Worm (Caenorhabditis elegans) whole organism, L1 larva: ENCODE measurements around the gene flp-27.

ENCODE experiments used
- Y116A8C.19 ChIP-seq: sonication (generic microtip); optimal IDR thresholded peaks from 2 replicates; lab custom pipeline; 2016; ENCODE audit warnings: missing compliant biosample characterization, missing genetic modification characterization, borderline replicate concordance
- dpl-1 ChIP-seq, 3 experiments: fragments of 150-350 bp in 2 of 3; sonication (generic microtip) in 1 of 3; optimal IDR thresholded peaks; 2 replicates each; lab custom pipeline; 2014 to 2017; ENCODE audit warnings: missing biosample characterization in 3 of 3, missing genetic modification characterization in 3 of 3, missing genetic modification reagents in 3 of 3
- egl-27 ChIP-seq, 2 experiments: fragments of 150-350 bp in 1 of 2; sonication (generic microtip); optimal IDR thresholded peaks; 3 replicates each; lab custom pipeline; 2017 to 2018; ENCODE audit warnings: missing biosample characterization in 2 of 2, missing genetic modification characterization in 2 of 2, missing genetic modification reagents in 2 of 2
- elt-3 ChIP-seq, 6 experiments: fragments of 150-350 bp in 1 of 6; sonication (generic microtip); optimal IDR thresholded peaks; 2 replicates each; lab custom pipeline; 2017 to 2018; ENCODE audit warnings: missing biosample characterization in 6 of 6, missing genetic modification characterization in 6 of 6, inconsistent platforms in 1 of 6
- fos-1 ChIP-seq: fragments of 150-350 bp; optimal IDR thresholded peaks from 2 replicates; lab custom pipeline; 2014; ENCODE audit warnings: missing biosample characterization, missing genetic modification characterization
- irx-1 ChIP-seq: sonication (generic microtip); optimal IDR thresholded peaks from 2 replicates; lab custom pipeline; 2016; ENCODE audit warnings: missing genetic modification characterization, missing compliant biosample characterization
- lsy-2 ChIP-seq, 2 experiments: fragments of 150-350 bp; optimal IDR thresholded peaks; 2 replicates each; lab custom pipeline; 2014; ENCODE audit warnings: missing biosample characterization in 2 of 2, missing genetic modification characterization in 2 of 2
- nhr-12 ChIP-seq: sonication (generic microtip); optimal IDR thresholded peaks from 2 replicates; lab custom pipeline; 2017; ENCODE audit warnings: missing biosample characterization, missing genetic modification characterization
- nhr-237 ChIP-seq: fragments of 150-350 bp; optimal IDR thresholded peaks from 2 replicates; lab custom pipeline; 2014; ENCODE audit warnings: missing biosample characterization, missing genetic modification characterization
- nhr-76 ChIP-seq: sonication (generic microtip); optimal IDR thresholded peaks from 2 replicates; lab custom pipeline; 2017; ENCODE audit warnings: missing biosample characterization, missing genetic modification characterization
- snpc-4 ChIP-seq: fragments of 150-350 bp; optimal IDR thresholded peaks from 2 replicates; lab custom pipeline; 2014; ENCODE audit warnings: missing biosample characterization, missing genetic modification characterization
- unc-130 ChIP-seq: fragments of 150-350 bp; optimal IDR thresholded peaks from 2 replicates; lab custom pipeline; 2017; ENCODE audit warnings: missing biosample characterization, missing genetic modification characterization, inconsistent platforms
- zag-1 ChIP-seq: fragments of 150-350 bp; optimal IDR thresholded peaks from 2 replicates; lab custom pipeline; 2014; ENCODE audit warnings: missing biosample characterization, missing genetic modification characterization
- ztf-11 ChIP-seq, 2 experiments: sonication (generic microtip); optimal IDR thresholded peaks; 2 replicates each; lab custom pipeline; 2016 to 2017; ENCODE audit warnings: missing genetic modification characterization in 2 of 2, missing biosample characterization in 1 of 2, missing compliant biosample characterization in 1 of 2

- TF ChIP-seq lsy-2 (tag; optimal IDR thresholded peaks at IDR 0.05; lab: Kevin White, UChicago) (no peak), egl-27 (tag; optimal IDR thresholded peaks at IDR 0.05; lab: Kevin White, UChicago) (no peak), fos-1 (no peak), elt-3 (tag; optimal IDR thresholded peaks at IDR 0.05; lab: Kevin White, UChicago) (no peak), nhr-12 (no peak), irx-1 (tag; lab: Kevin White, UChicago) (no peak), nhr-237 (no peak), ztf-11 (tag; optimal IDR thresholded peaks at IDR 0.05; lab: Kevin White, UChicago) (no peak), zag-1 (tag; lab: Kevin White, UChicago) (no peak), unc-130 (tag; lab: Kevin White, UChicago) (no peak), nhr-76 (tag; lab: Kevin White, UChicago) (no peak), dpl-1 (GFP tag; optimal IDR thresholded peaks at IDR 0.05; lab: Kevin White, UChicago) (peak in 1 of 3 experiments; percentile 14), snpc-4 (no peak), Y116A8C.19 (tag; lab: Kevin White, UChicago) (no peak)
Observed at ce11 chrII:5715745-5716357, 35.0 kb downstream of the flp-27 start, which contains the start of the genes C18A3.10 and C18A3.3.
